Worm (Caenorhabditis elegans) whole organism, young adult: ENCODE measurements around the gene nspe-6.

Source experiments
- dpff-1 ChIP-seq: sonication (generic microtip); optimal IDR thresholded peaks from 2 replicates; lab custom pipeline; 2017; ENCODE audit warnings: mild to moderate bottlenecking, missing genetic modification characterization, missing compliant biosample characterization
- lir-1 ChIP-seq: fragments of 200-800 bp; sonication (Bioruptor generic); conservative IDR thresholded peaks from 2 replicates; pipeline ENCODE4 v1.3.6; 2022; ENCODE audit warnings: missing genetic modification reagents, missing genetic modification characterization, missing compliant biosample characterization
- madf-3 ChIP-seq: fragments of 200-800 bp; sonication (Bioruptor generic); IDR thresholded peaks from 2 replicates; pipeline ENCODE4 v1.3.6; 2022; ENCODE audit warnings: missing genetic modification reagents, missing genetic modification characterization, missing compliant biosample characterization
- pha-4 ChIP-seq: fragments of 150-350 bp; sonication (generic microtip); optimal IDR thresholded peaks from 2 replicates; lab custom pipeline; 2014; ENCODE audit warnings: missing biosample characterization, missing genetic modification reagents, missing genetic modification characterization
- rec-8 ChIP-seq, 2 experiments: sonication (generic microtip); optimal IDR thresholded peaks; 2 replicates each; lab custom pipeline; 2016; ENCODE audit warnings: mild to moderate bottlenecking in 2 of 2, missing genetic modification characterization in 2 of 2, missing genetic modification reagents in 2 of 2, missing genotype in 2 of 2, missing biosample characterization in 1 of 2, missing compliant biosample characterization in 1 of 2, moderate library complexity in 1 of 2
- snpc-4 ChIP-seq, 5 experiments: fragments of 150-350 bp in 1 of 5; sonication (generic microtip) in 4 of 5; optimal IDR thresholded peaks; 2 replicates each; lab custom pipeline; 2014 to 2018; ENCODE audit warnings: missing genetic modification characterization in 5 of 5, missing biosample characterization in 3 of 5, antibody characterized with exemption in 2 of 5, mild to moderate bottlenecking in 2 of 5, missing compliant biosample characterization in 2 of 5, missing genotype in 2 of 5, moderate library complexity in 2 of 5, missing genetic modification reagents in 1 of 5
- unc-130 ChIP-seq: sonication (generic microtip); optimal IDR thresholded peaks from 2 replicates; lab custom pipeline; 2016; ENCODE audit warnings: missing genetic modification reagents, missing genetic modification characterization, missing compliant biosample characterization
- unc-62 ChIP-seq: fragments of 150-350 bp; optimal IDR thresholded peaks from 2 replicates; lab custom pipeline; 2014; ENCODE audit warnings: missing biosample characterization, missing genetic modification reagents, missing genetic modification characterization

DNA sequence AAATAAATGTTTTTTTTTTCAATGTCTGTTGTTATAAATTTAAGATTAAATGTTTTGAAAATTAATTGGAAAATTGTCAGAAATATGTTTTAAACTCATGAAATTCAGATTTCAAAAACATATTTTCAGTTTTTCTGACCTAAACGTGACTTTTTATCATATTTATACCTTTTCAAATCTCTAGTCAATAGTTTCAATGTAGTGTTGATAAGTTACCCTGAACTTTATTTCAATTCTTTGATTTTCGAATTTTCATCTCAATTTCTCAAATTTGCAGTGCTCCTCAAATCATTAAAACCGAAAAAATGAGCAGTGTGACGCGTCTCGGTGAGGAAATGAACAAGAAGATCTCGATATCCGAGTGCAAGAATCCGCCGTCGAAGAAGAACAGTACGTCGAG lies 38.5 kb upstream of the nspe-6 start, which contains the start of gene rgs-4:
- no peak for TF ChIP-seq unc-62 (GFP tag; lab: Kevin White, UChicago)
- TF ChIP-seq unc-130: no peak
- TF ChIP-seq dpff-1: no peak
- TF ChIP-seq madf-3 (GFP tag; lab: Robert Waterston, UW): no peak
- no peak for TF ChIP-seq lir-1 (GFP tag; lab: Robert Waterston, UW)
- no peak for TF ChIP-seq pha-4
- no peak for TF ChIP-seq snpc-4 (GFP tag; optimal IDR thresholded peaks at IDR 0.05; lab: Kevin White, UChicago)
- no peak for TF ChIP-seq snpc-4 (tag; optimal IDR thresholded peaks at IDR 0.05; lab: Kevin White, UChicago)
- TF ChIP-seq rec-8 (tag; optimal IDR thresholded peaks at IDR 0.05; lab: Kevin White, UChicago): no peak
